Fruit fly (Drosophila melanogaster) whole organism, prepupa: Measurements from ENCODE around the gene CG14301.
A peak's percentile ranks its signal among the peaks of the same experiment; 100 is the strongest.

ENCODE experiments used
- CG11762 ChIP-seq: fragments of 200-800 bp; sonication (Bioruptor generic); optimal IDR thresholded peaks from 3 replicates; lab custom pipeline; 2016; ENCODE audit warnings: missing biosample characterization, missing genetic modification characterization; ENCODE audit not compliant: insufficient read depth
- CG11902 ChIP-seq: fragments of 200-800 bp; sonication (Bioruptor generic); optimal IDR thresholded peaks from 3 replicates; lab custom pipeline; 2016; ENCODE audit warnings: missing biosample characterization, missing genetic modification characterization
- CG15336 ChIP-seq: fragments of 200-800 bp; sonication (Bioruptor generic); IDR thresholded peaks from 2 replicates; pipeline ENCODE4 v1.3.6; 2022; ENCODE audit warnings: missing biosample characterization, missing genetic modification characterization
- CG1621 ChIP-seq: fragments of 200-800 bp; sonication (Bioruptor generic); optimal IDR thresholded peaks from 3 replicates; lab custom pipeline; 2018; ENCODE audit warnings: missing biosample characterization, mild to moderate bottlenecking, missing genetic modification characterization
- CG16779 ChIP-seq: fragments of 200-800 bp; sonication (Bioruptor generic); optimal IDR thresholded peaks from 3 replicates; lab custom pipeline; 2017; ENCODE audit warnings: missing biosample characterization, mild to moderate bottlenecking, missing genetic modification characterization
- CG31627 ChIP-seq: fragments of 200-800 bp; sonication (Bioruptor generic); optimal IDR thresholded peaks from 3 replicates; lab custom pipeline; 2016; ENCODE audit warnings: missing biosample characterization, missing genetic modification characterization
- CG34406 ChIP-seq: fragments of 200-800 bp; sonication (Bioruptor generic); optimal IDR thresholded peaks from 3 replicates; lab custom pipeline; 2016; ENCODE audit warnings: missing biosample characterization, missing genetic modification characterization
- CG3919 ChIP-seq: fragments of 200-800 bp; sonication (Bioruptor generic); optimal IDR thresholded peaks from 3 replicates; lab custom pipeline; 2016; ENCODE audit warnings: missing biosample characterization, missing genetic modification characterization
- CG4318 ChIP-seq: fragments of 200-800 bp; sonication (Bioruptor generic); optimal IDR thresholded peaks from 3 replicates; lab custom pipeline; 2017; ENCODE audit warnings: missing biosample characterization, mild to moderate bottlenecking, missing genetic modification characterization
- CG6792 ChIP-seq: fragments of 200-800 bp; sonication (Bioruptor generic); optimal IDR thresholded peaks from 3 replicates; lab custom pipeline; 2016; ENCODE audit warnings: missing biosample characterization, missing genetic modification characterization
- CG6808 ChIP-seq: fragments of 200-800 bp; sonication (Bioruptor generic); optimal IDR thresholded peaks from 3 replicates; lab custom pipeline; 2017; ENCODE audit warnings: missing biosample characterization, missing genetic modification characterization, mild to moderate bottlenecking, moderate library complexity, missing genetic modification reagents
- CG6854 ChIP-seq: fragments of 200-800 bp; sonication (Bioruptor generic); optimal IDR thresholded peaks from 2 replicates; lab custom pipeline; 2017; ENCODE audit warnings: missing biosample characterization, mild to moderate bottlenecking, missing genetic modification characterization
- CG8119 ChIP-seq: fragments of 200-800 bp; sonication (Bioruptor generic); IDR thresholded peaks from 3 replicates; pipeline ENCODE4 v1.3.6; 2022; ENCODE audit warnings: missing biosample characterization, missing genetic modification characterization
- CG8632 ChIP-seq: fragments of 200-800 bp; sonication (Bioruptor generic); optimal IDR thresholded peaks from 3 replicates; lab custom pipeline; 2016; ENCODE audit warnings: missing biosample characterization, missing genetic modification characterization
- Eip75B ChIP-seq: fragments of 200-800 bp; sonication (Bioruptor generic); optimal IDR thresholded peaks from 3 replicates; lab custom pipeline; 2016; ENCODE audit warnings: missing biosample characterization, missing genetic modification characterization
- Eip78C ChIP-seq: fragments of 200-800 bp; sonication (Bioruptor generic); peaks from one replicate; lab custom pipeline; 2016; ENCODE audit warnings: missing biosample characterization, missing genetic modification characterization
- Eip93F ChIP-seq: fragments of 200-800 bp; sonication (Bioruptor generic); optimal IDR thresholded peaks from 2 replicates; lab custom pipeline; 2016; ENCODE audit warnings: missing biosample characterization, mild to moderate bottlenecking, missing genetic modification characterization
- Ets21C ChIP-seq: fragments of 200-800 bp; sonication (Bioruptor generic); optimal IDR thresholded peaks from 3 replicates; lab custom pipeline; 2016; ENCODE audit warnings: missing biosample characterization, missing genetic modification characterization
- Ets96B ChIP-seq: fragments of 200-800 bp; optimal IDR thresholded peaks from 2 replicates; lab custom pipeline; 2019; ENCODE audit warnings: missing biosample characterization, mild to moderate bottlenecking, missing genetic modification characterization, moderate library complexity
- Hr38 ChIP-seq: sonication (Bioruptor generic); optimal IDR thresholded peaks from 2 replicates; lab custom pipeline; 2016; ENCODE audit warnings: missing biosample characterization, missing genetic modification characterization
- Hr39 ChIP-seq: fragments of 200-800 bp; sonication (Bioruptor generic); optimal IDR thresholded peaks from 2 replicates; lab custom pipeline; 2016; ENCODE audit warnings: missing biosample characterization, missing genetic modification characterization
- Lpt ChIP-seq: fragments of 200-800 bp; sonication (Bioruptor generic); optimal IDR thresholded peaks from 3 replicates; lab custom pipeline; 2016; ENCODE audit warnings: missing biosample characterization, missing genetic modification characterization
- Met ChIP-seq: fragments of 200-800 bp; sonication (Bioruptor generic); optimal IDR thresholded peaks from 3 replicates; lab custom pipeline; 2016; ENCODE audit warnings: missing biosample characterization, missing genetic modification characterization
- Sox102F ChIP-seq: fragments of 200-800 bp; sonication (Bioruptor generic); optimal IDR thresholded peaks from 2 replicates; lab custom pipeline; 2016; ENCODE audit warnings: missing biosample characterization, mild to moderate bottlenecking, missing genetic modification characterization
- Sox14 ChIP-seq: fragments of 200-800 bp; sonication (Bioruptor generic); optimal IDR thresholded peaks from 3 replicates; lab custom pipeline; 2016; ENCODE audit warnings: missing biosample characterization, missing genetic modification characterization
- achi ChIP-seq: fragments of 200-800 bp; sonication (Bioruptor generic); optimal IDR thresholded peaks from 3 replicates; lab custom pipeline; 2016; ENCODE audit warnings: missing biosample characterization, missing genetic modification characterization
- acj6 ChIP-seq: fragments of 200-800 bp; sonication (Bioruptor generic); optimal IDR thresholded peaks from 3 replicates; lab custom pipeline; 2016; ENCODE audit warnings: missing biosample characterization, missing genetic modification characterization
- dac ChIP-seq: fragments of 200-800 bp; sonication (Bioruptor generic); optimal IDR thresholded peaks from 2 replicates; lab custom pipeline; 2017; ENCODE audit warnings: missing biosample characterization, mild to moderate bottlenecking, missing genetic modification characterization
- dsx ChIP-seq: fragments of 200-800 bp; optimal IDR thresholded peaks from 3 replicates; lab custom pipeline; 2019; ENCODE audit warnings: missing biosample characterization, mild to moderate bottlenecking, missing genetic modification characterization, moderate library complexity; ENCODE audit not compliant: poor library complexity, severe bottlenecking
- eg ChIP-seq: fragments of 200-800 bp; sonication (Bioruptor generic); IDR thresholded peaks from 3 replicates; pipeline ENCODE4 v1.3.6; 2022; ENCODE audit warnings: missing biosample characterization, missing genetic modification characterization
- esn ChIP-seq: fragments of 200-800 bp; sonication (Bioruptor generic); optimal IDR thresholded peaks from 2 replicates; lab custom pipeline; 2016; ENCODE audit warnings: missing biosample characterization, mild to moderate bottlenecking, missing genetic modification characterization, moderate library complexity
- fd59A ChIP-seq: fragments of 200-800 bp; sonication (Bioruptor generic); optimal IDR thresholded peaks from 2 replicates; lab custom pipeline; 2017; ENCODE audit warnings: missing biosample characterization, mild to moderate bottlenecking, missing genetic modification characterization, missing genetic modification reagents
- fd85E ChIP-seq: fragments of 200-800 bp; sonication (Bioruptor generic); optimal IDR thresholded peaks from 3 replicates; lab custom pipeline; 2016; ENCODE audit warnings: missing biosample characterization, missing genetic modification characterization
- ss ChIP-seq, 2 experiments: fragments of 200-800 bp; sonication (Bioruptor generic); optimal IDR thresholded peaks; 2 replicates in 1 of 2; 3 replicates in 1 of 2; lab custom pipeline; 2017 to 2018; ENCODE audit warnings: mild to moderate bottlenecking in 2 of 2, missing biosample characterization in 2 of 2, missing genetic modification characterization in 2 of 2, moderate library complexity in 1 of 2
- svp ChIP-seq: fragments of 200-800 bp; sonication (Bioruptor generic); peaks from one replicate; lab custom pipeline; 2016; ENCODE audit warnings: missing biosample characterization, missing genetic modification characterization
- topi ChIP-seq: fragments of 200-800 bp; sonication (Bioruptor generic); optimal IDR thresholded peaks from 3 replicates; lab custom pipeline; 2016; ENCODE audit warnings: missing biosample characterization, missing genetic modification characterization

CG14301 gene

DNA sequence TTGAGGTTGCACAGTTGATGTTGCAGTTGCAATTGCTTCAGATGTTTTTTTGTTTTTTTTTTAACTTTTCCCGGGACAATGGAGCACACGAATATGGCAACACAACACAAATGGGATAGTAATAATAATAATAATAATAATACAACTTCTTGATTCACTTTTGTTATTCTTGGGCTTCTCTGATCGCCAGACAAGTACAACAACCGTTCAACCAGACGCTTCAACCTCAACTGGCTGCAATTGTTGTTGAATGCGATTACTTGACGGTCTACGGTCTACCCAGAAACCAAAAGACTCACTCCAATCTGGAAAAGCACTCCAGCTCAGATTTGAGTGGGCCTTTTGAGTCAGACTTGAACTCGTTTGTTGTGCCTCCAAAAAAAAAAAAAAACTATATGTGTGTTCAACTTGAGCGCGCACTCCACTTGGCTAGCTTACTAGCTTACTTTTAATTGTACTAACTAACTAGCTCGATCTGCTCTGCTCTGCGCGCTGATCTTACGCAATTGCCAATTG is at the start of gene CG14301:
Gene CG14301, minus strand, starts transcription at position 216 of the 516 bp plus-strand sequence.
- peak in 1 of 2 experiments; percentile 13 for TF ChIP-seq ss (GFP tag; optimal IDR thresholded peaks at IDR 0.05; lab: Kevin White, UChicago)
- no peak for TF ChIP-seq Hr39 (GFP tag; lab: Kevin White, UChicago)
- TF ChIP-seq eg (GFP tag; lab: Robert Waterston, UW), result peak; percentile 29; the same call in 1 of the 3 replicates
- no peak for TF ChIP-seq achi (GFP tag; lab: Kevin White, UChicago)
- no peak for TF ChIP-seq CG16779 (tag; lab: Kevin White, UChicago)
- no peak for TF ChIP-seq Hr38
- peak; percentile 29 for TF ChIP-seq Eip78C (GFP tag; lab: Kevin White, UChicago)
- TF ChIP-seq CG8632, result no peak
- TF ChIP-seq Lpt (GFP tag; lab: Kevin White, UChicago), result peak; percentile 3
- TF ChIP-seq svp (GFP tag; lab: Kevin White, UChicago), result no peak
- no peak for TF ChIP-seq Sox14 (GFP tag; lab: Kevin White, UChicago)
- peak; percentile 16; the same call in 1 of the 2 replicates for TF ChIP-seq CG15336 (GFP tag; lab: Robert Waterston, UW)
- no peak for TF ChIP-seq CG6792 (GFP tag; lab: Kevin White, UChicago)
- TF ChIP-seq CG3919 (GFP tag; lab: Kevin White, UChicago), result peak; percentile 10
- no peak for TF ChIP-seq dsx
- TF ChIP-seq CG11902 (GFP tag; lab: Kevin White, UChicago), result no peak
- TF ChIP-seq, all 60 proteins: peak for 6

DNA sequence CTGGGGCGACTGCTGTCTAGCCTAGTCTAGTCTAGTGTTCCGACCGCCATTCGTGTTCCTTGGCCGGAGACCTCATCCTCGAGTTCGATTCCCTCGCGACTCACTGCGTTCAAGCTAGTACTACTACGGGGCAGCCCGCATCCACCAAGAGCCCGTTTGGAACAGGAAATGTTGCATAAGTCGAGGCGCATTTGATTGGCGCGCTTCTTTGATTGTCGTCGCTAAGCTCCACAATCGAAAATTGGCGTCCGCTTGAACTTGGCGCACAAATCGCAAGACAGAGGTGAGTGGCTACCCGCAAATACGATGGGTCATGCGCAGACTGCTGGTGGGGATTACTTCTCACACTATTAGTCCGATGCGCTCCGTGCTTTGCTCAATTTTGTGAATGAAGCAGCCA is 39.8 kb upstream of the CG14301 start:
- no peak for TF ChIP-seq Hr39 (GFP tag; lab: Kevin White, UChicago)
- TF ChIP-seq CG11902 (GFP tag; lab: Kevin White, UChicago), result no peak
- TF ChIP-seq ss (GFP tag; optimal IDR thresholded peaks at IDR 0.05; lab: Kevin White, UChicago), result no peak
- TF ChIP-seq CG6854 (GFP tag; lab: Kevin White, UChicago), result no peak
- TF ChIP-seq CG6792 (GFP tag; lab: Kevin White, UChicago), result no peak
- TF ChIP-seq Met, result no peak
- no peak for TF ChIP-seq CG1621 (tag; lab: Kevin White, UChicago)

DNA sequence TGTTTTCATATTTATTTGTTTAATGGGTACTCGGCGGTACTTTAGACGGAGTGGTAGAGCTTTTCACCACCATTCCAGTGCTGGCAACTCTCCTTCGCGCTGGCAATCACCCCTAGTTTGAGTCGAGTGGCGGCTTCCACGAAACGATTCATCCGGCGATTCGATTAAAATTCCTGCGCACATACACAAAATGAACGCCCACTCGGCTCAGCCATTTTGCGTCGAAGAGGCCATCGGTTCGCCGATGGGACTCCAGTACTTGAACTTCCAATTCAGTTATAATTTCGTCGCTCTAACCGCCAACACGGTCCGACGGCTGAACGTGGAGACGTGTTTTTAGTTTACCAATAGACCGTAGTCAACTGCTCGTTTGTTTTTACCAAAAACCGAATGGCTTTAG is 39.1 kb upstream of the CG14301 start, which contains the start of the genes CG46318 and ChT:
Gene CG46318, plus strand, starts transcription at position 273 of the 400 bp plus-strand sequence.
Gene ChT, plus strand, starts transcription at position 273 of the 400 bp plus-strand sequence.
- TF ChIP-seq acj6 (no peak), fd59A (no peak), Ets21C (GFP tag; lab: Kevin White, UChicago) (no peak), Ets96B (tag; lab: Kevin White, UChicago) (no peak), CG4318 (GFP tag; lab: Kevin White, UChicago) (no peak), CG8632 (no peak), Eip93F (GFP tag; lab: Kevin White, UChicago) (no peak), CG3919 (GFP tag; lab: Kevin White, UChicago) (no peak), fd85E (GFP tag; lab: Kevin White, UChicago) (no peak), Lpt (GFP tag; lab: Kevin White, UChicago) (no peak), Eip75B (GFP tag; lab: Kevin White, UChicago) (no peak), CG1621 (tag; lab: Kevin White, UChicago) (no peak), CG8119 (no peak), CG11762 (GFP tag; lab: Kevin White, UChicago) (no peak), CG34406 (GFP tag; lab: Kevin White, UChicago) (no peak), esn (GFP tag; lab: Kevin White, UChicago) (no peak), CG6808 (GFP tag; lab: Kevin White, UChicago) (no peak), Sox102F (GFP tag; lab: Kevin White, UChicago) (no peak), topi (GFP tag; lab: Kevin White, UChicago) (no peak)

DNA sequence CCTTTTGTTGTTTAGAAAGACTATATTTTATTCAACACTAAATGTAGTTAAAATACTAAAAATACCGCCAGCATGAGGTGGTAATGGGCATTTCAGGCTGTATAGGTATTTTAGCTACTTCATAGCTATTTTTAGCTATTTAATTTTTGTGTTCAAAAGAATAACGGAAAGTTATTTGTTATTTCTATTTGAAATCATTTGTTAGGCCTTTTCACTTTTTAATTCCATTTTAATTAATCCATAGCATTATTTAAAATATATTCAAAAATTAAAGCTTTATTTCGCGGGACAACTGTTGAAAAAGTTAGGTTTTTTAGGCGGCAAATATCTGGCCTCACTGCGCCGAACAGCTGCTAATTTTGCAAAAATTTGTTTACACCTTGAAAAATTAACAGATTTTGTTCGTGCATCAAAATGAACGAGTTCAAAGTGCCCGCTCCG is 36.3 kb upstream of the CG14301 start, which contains the start of the genes dind and CG7706:
Gene dind, minus strand, starts transcription at position 40 of the 441 bp plus-strand sequence.
Gene CG7706, plus strand, starts transcription at position 319 of the 441 bp plus-strand sequence.
- no peak for TF ChIP-seq Sox102F (GFP tag; lab: Kevin White, UChicago)
- peak; percentile 81 for TF ChIP-seq svp (GFP tag; lab: Kevin White, UChicago)
- TF ChIP-seq CG31627 (GFP tag; lab: Kevin White, UChicago), result peak; percentile 8
- no peak for TF ChIP-seq dac
- TF ChIP-seq, all 60 proteins: peak for 2
